Worm (Caenorhabditis elegans) whole organism, young adult: ENCODE data around the gene srb-12.

ENCODE experiments used
- B0019.2 ChIP-seq: fragments of 200-800 bp; sonication (Bioruptor generic); conservative IDR thresholded peaks from 2 replicates; pipeline ENCODE4 v1.3.6; 2022; ENCODE audit warnings: missing genetic modification reagents, missing genetic modification characterization, missing compliant biosample characterization
- B0336.3 ChIP-seq: fragments of 200-800 bp; sonication (Bioruptor generic); IDR thresholded peaks from 2 replicates; pipeline ENCODE4 v1.3.6; 2022; ENCODE audit warnings: missing genetic modification characterization, missing compliant biosample characterization
- F33H1.4 ChIP-seq: fragments of 200-800 bp; sonication (Bioruptor generic); IDR thresholded peaks from 2 replicates; pipeline ENCODE4 v1.3.6; 2022; ENCODE audit warnings: missing genetic modification reagents, missing genetic modification characterization, missing compliant biosample characterization
- F39B2.1 ChIP-seq: fragments of 200-800 bp; sonication (Bioruptor generic); IDR thresholded peaks from 2 replicates; pipeline ENCODE4 v1.3.6; 2022; ENCODE audit warnings: missing genetic modification reagents, missing genetic modification characterization, missing compliant biosample characterization
- K12H6.12 ChIP-seq: fragments of 200-800 bp; sonication (Bioruptor generic); optimal IDR thresholded peaks from 2 replicates; lab custom pipeline; 2018; ENCODE audit warnings: mild to moderate bottlenecking, missing genetic modification characterization, missing compliant biosample characterization
- T07F8.4 ChIP-seq: sonication (generic microtip); optimal IDR thresholded peaks from 2 replicates; lab custom pipeline; 2016; ENCODE audit warnings: mild to moderate bottlenecking, missing genetic modification characterization, moderate library complexity, missing compliant biosample characterization
- Y53G8AR.9 ChIP-seq: fragments of 200-800 bp; sonication (Bioruptor generic); conservative IDR thresholded peaks from 2 replicates; pipeline ENCODE4 v1.3.6; 2022; ENCODE audit warnings: missing genetic modification reagents, missing genetic modification characterization, missing compliant biosample characterization
- Y56A3A.18 ChIP-seq: fragments of 200-800 bp; sonication (Bioruptor generic); IDR thresholded peaks from 2 replicates; pipeline ENCODE4 v1.3.6; 2022; ENCODE audit warnings: missing genetic modification reagents, missing genetic modification characterization, missing compliant biosample characterization
- akir-1 ChIP-seq: fragments of 200-800 bp; sonication (Bioruptor generic); optimal IDR thresholded peaks from 2 replicates; lab custom pipeline; 2018; ENCODE audit warnings: mild to moderate bottlenecking, missing genetic modification characterization, moderate library complexity, missing compliant biosample characterization
- atf-7 ChIP-seq: sonication (generic microtip); optimal IDR thresholded peaks from 2 replicates; lab custom pipeline; 2017; ENCODE audit warnings: mild to moderate bottlenecking, missing genetic modification characterization, missing compliant biosample characterization
- athp-1 ChIP-seq: sonication (generic microtip); optimal IDR thresholded peaks from 2 replicates; lab custom pipeline; 2017; ENCODE audit warnings: mild to moderate bottlenecking, missing genetic modification characterization, missing compliant biosample characterization
- bed-1 ChIP-seq: fragments of 200-800 bp; sonication (Bioruptor generic); IDR thresholded peaks from 2 replicates; pipeline ENCODE4 v1.3.6; 2022; ENCODE audit warnings: missing genetic modification reagents, missing genetic modification characterization, missing compliant biosample characterization
- cebp-1 ChIP-seq, 2 experiments: fragments of 200-800 bp in 1 of 2; sonication (Bioruptor generic) in 1 of 2; sonication (generic microtip) in 1 of 2; IDR thresholded peaks in 1 of 2; optimal IDR thresholded peaks in 1 of 2; 2 replicates each; pipeline versions ENCODE4 v1.3.6 to Lab custom; 2017 to 2022; ENCODE audit warnings: missing compliant biosample characterization in 2 of 2, missing genetic modification characterization in 2 of 2, mild to moderate bottlenecking in 1 of 2, missing genetic modification reagents in 1 of 2, moderate library complexity in 1 of 2
- cebp-2 ChIP-seq: fragments of 200-800 bp; sonication (Bioruptor generic); IDR thresholded peaks from 2 replicates; pipeline ENCODE4 v1.3.6; 2022; ENCODE audit warnings: missing genetic modification characterization, missing compliant biosample characterization
- ceh-100 ChIP-seq: fragments of 200-800 bp; sonication (Bioruptor generic); IDR thresholded peaks from 2 replicates; pipeline ENCODE4 v1.3.6; 2022; ENCODE audit warnings: missing genetic modification reagents, missing genetic modification characterization, missing compliant biosample characterization
- chd-7 ChIP-seq: sonication (generic microtip); optimal IDR thresholded peaks from 2 replicates; lab custom pipeline; 2016; ENCODE audit warnings: mild to moderate bottlenecking, missing genetic modification characterization, moderate library complexity, missing compliant biosample characterization
- dox-1 ChIP-seq: fragments of 200-800 bp; sonication (Bioruptor generic); IDR thresholded peaks from 2 replicates; pipeline ENCODE4 v1.3.6; 2022; ENCODE audit warnings: missing genetic modification reagents, missing genetic modification characterization, missing compliant biosample characterization
- dpl-1 ChIP-seq: fragments of 150-350 bp; optimal IDR thresholded peaks from 2 replicates; lab custom pipeline; 2014; ENCODE audit warnings: missing biosample characterization, missing genetic modification reagents, missing genetic modification characterization
- efl-1 ChIP-seq: fragments of 150-350 bp; optimal IDR thresholded peaks from 2 replicates; lab custom pipeline; 2014; ENCODE audit warnings: missing biosample characterization, missing genetic modification reagents, missing genetic modification characterization
- egl-18 ChIP-seq: fragments of 200-800 bp; sonication (Bioruptor generic); IDR thresholded peaks from 2 replicates; pipeline ENCODE4 v1.3.6; 2022; ENCODE audit warnings: missing genetic modification reagents, missing genetic modification characterization, missing compliant biosample characterization
- egrh-3 ChIP-seq: fragments of 200-800 bp; sonication (Bioruptor generic); IDR thresholded peaks from 2 replicates; pipeline ENCODE4 v1.3.6; 2022; ENCODE audit warnings: missing genetic modification reagents, missing genetic modification characterization, missing compliant biosample characterization
- him-1 ChIP-seq: sonication (generic microtip); optimal IDR thresholded peaks from 2 replicates; lab custom pipeline; 2016; ENCODE audit warnings: missing genotype, missing genetic modification reagents, missing genetic modification characterization, missing compliant biosample characterization
- hsf-1 ChIP-seq: fragments of 200-800 bp; sonication (Bioruptor generic); IDR thresholded peaks from 2 replicates; pipeline ENCODE4 v1.3.6; 2022; ENCODE audit warnings: missing genetic modification reagents, missing genetic modification characterization, missing compliant biosample characterization
- let-607 ChIP-seq, 2 experiments: fragments of 200-800 bp in 1 of 2; sonication (Bioruptor generic) in 1 of 2; sonication (generic microtip) in 1 of 2; optimal IDR thresholded peaks; 2 replicates each; lab custom pipeline; 2016 to 2018; ENCODE audit warnings: mild to moderate bottlenecking in 2 of 2, missing compliant biosample characterization in 2 of 2, missing genetic modification characterization in 2 of 2, moderate library complexity in 2 of 2, missing genotype in 1 of 2
- lin-35 ChIP-seq, 3 experiments: fragments of 150-350 bp in 2 of 3; sonication (generic microtip) in 1 of 3; optimal IDR thresholded peaks; 2 replicates each; lab custom pipeline; 2014 to 2018; ENCODE audit warnings: missing biosample characterization in 3 of 3, missing genetic modification characterization in 3 of 3, missing genetic modification reagents in 3 of 3
- lsl-1 ChIP-seq: fragments of 200-800 bp; sonication (Bioruptor generic); optimal IDR thresholded peaks from 2 replicates; lab custom pipeline; 2018; ENCODE audit warnings: mild to moderate bottlenecking, missing genetic modification characterization, moderate library complexity, missing compliant biosample characterization
- madf-3 ChIP-seq: fragments of 200-800 bp; sonication (Bioruptor generic); IDR thresholded peaks from 2 replicates; pipeline ENCODE4 v1.3.6; 2022; ENCODE audit warnings: missing genetic modification reagents, missing genetic modification characterization, missing compliant biosample characterization
- mcd-1 ChIP-seq: fragments of 200-800 bp; sonication (Bioruptor generic); IDR thresholded peaks from 2 replicates; pipeline ENCODE4 v1.3.6; 2022; ENCODE audit warnings: missing genetic modification reagents, missing genetic modification characterization, missing compliant biosample characterization
- mes-4 ChIP-seq: sonication (generic microtip); optimal IDR thresholded peaks from 2 replicates; lab custom pipeline; 2016; ENCODE audit warnings: missing genotype, missing genetic modification characterization, missing compliant biosample characterization
- nhr-120 ChIP-seq: fragments of 200-800 bp; sonication (Bioruptor generic); IDR thresholded peaks from 2 replicates; pipeline ENCODE4 v1.3.6; 2022; ENCODE audit warnings: missing genetic modification characterization, missing compliant biosample characterization
- nhr-179 ChIP-seq: sonication (generic microtip); optimal IDR thresholded peaks from 2 replicates; lab custom pipeline; 2016; ENCODE audit warnings: mild to moderate bottlenecking, missing genetic modification characterization, missing compliant biosample characterization
- nhr-27 ChIP-seq: fragments of 200-800 bp; sonication (Bioruptor generic); optimal IDR thresholded peaks from 2 replicates; lab custom pipeline; 2018; ENCODE audit warnings: mild to moderate bottlenecking, missing genetic modification characterization, moderate library complexity, missing compliant biosample characterization
- nhr-80 ChIP-seq: sonication (generic microtip); optimal IDR thresholded peaks from 2 replicates; lab custom pipeline; 2016; ENCODE audit warnings: missing genetic modification characterization, missing compliant biosample characterization
- repo-1 ChIP-seq: sonication (generic microtip); optimal IDR thresholded peaks from 2 replicates; lab custom pipeline; 2017; ENCODE audit warnings: mild to moderate bottlenecking, missing genetic modification characterization, missing compliant biosample characterization
- sptf-2 ChIP-seq: fragments of 200-800 bp; sonication (Bioruptor generic); optimal IDR thresholded peaks from 2 replicates; lab custom pipeline; 2018; ENCODE audit warnings: mild to moderate bottlenecking, missing genetic modification characterization, missing compliant biosample characterization
- unc-62 ChIP-seq: fragments of 150-350 bp; optimal IDR thresholded peaks from 2 replicates; lab custom pipeline; 2014; ENCODE audit warnings: missing biosample characterization, missing genetic modification reagents, missing genetic modification characterization
- xnd-1 ChIP-seq: sonication (generic microtip); optimal IDR thresholded peaks from 2 replicates; lab custom pipeline; 2016; ENCODE audit warnings: missing genotype, missing genetic modification reagents, missing genetic modification characterization, missing compliant biosample characterization
- zfh-2 ChIP-seq: fragments of 200-800 bp; sonication (Bioruptor generic); conservative IDR thresholded peaks from 2 replicates; pipeline ENCODE4 v1.3.6; 2022; ENCODE audit warnings: missing genetic modification reagents, missing genetic modification characterization, missing compliant biosample characterization
- ztf-18 ChIP-seq: sonication (generic microtip); optimal IDR thresholded peaks from 2 replicates; lab custom pipeline; 2016; ENCODE audit warnings: missing genotype, mild to moderate bottlenecking, missing genetic modification characterization, missing compliant biosample characterization
- ztf-22 ChIP-seq: fragments of 200-800 bp; sonication (Bioruptor generic); optimal IDR thresholded peaks from 2 replicates; lab custom pipeline; 2018; ENCODE audit warnings: mild to moderate bottlenecking, missing genetic modification characterization, moderate library complexity, missing compliant biosample characterization

The srb-12 gene

ce11 chrII:5187469-5187868 lies 33.0 kb upstream of the srb-12 start, which contains the start of gene crh-2:
Gene crh-2, minus strand, starts transcription at chrII:5187569.
- TF ChIP-seq repo-1 (tag; lab: Kevin White, UChicago) (no peak), akir-1 (no peak), F39B2.1 (GFP tag; lab: Robert Waterston, UW) (no peak), mes-4 (tag; lab: Kevin White, UChicago) (no peak), Y53G8AR.9 (GFP tag; lab: Robert Waterston, UW) (no peak), egrh-3 (GFP tag; lab: Robert Waterston, UW) (no peak), athp-1 (tag; lab: Kevin White, UChicago) (no peak), chd-7 (tag; lab: Kevin White, UChicago) (no peak)
- TF ChIP-seq, all 124 proteins: peak for 0

- TF ChIP-seq nhr-80 (tag; lab: Kevin White, UChicago) (peak; percentile 40), nhr-120 (GFP tag; lab: Robert Waterston, UW) (no peak)
These were observed 32.4 kb upstream of the srb-12 start for ce11 chrII:5186870-5187269.

- peak; percentile 90 for TF ChIP-seq nhr-80 (tag; lab: Kevin White, UChicago)
- TF ChIP-seq unc-62 (GFP tag; lab: Kevin White, UChicago): peak; percentile 30
- no peak for TF ChIP-seq F33H1.4 (GFP tag; lab: Robert Waterston, UW)
- no peak for TF ChIP-seq him-1 (tag; lab: Kevin White, UChicago)
- TF ChIP-seq B0336.3 (GFP tag; lab: Robert Waterston, UW): peak; percentile 30; the same call in 1 of the 2 replicates
- TF ChIP-seq mcd-1 (GFP tag; lab: Robert Waterston, UW): 0 out of 2 replicates have a peak, but pooled peaks have one; percentile 5
- peak; percentile 44 for TF ChIP-seq ztf-22 (GFP tag; lab: Kevin White, UChicago)
- no peak for TF ChIP-seq egl-18
These were observed 31.6 kb upstream of the srb-12 start for ce11 chrII:5185955-5186539.

- no peak for TF ChIP-seq nhr-27
- TF ChIP-seq let-607 (tag; optimal IDR thresholded peaks at IDR 0.05; lab: Kevin White, UChicago): peak in 1 of 2 experiments; percentile 8
- TF ChIP-seq B0019.2: no peak
- no peak for TF ChIP-seq T07F8.4 (tag; lab: Kevin White, UChicago)
- TF ChIP-seq ceh-100 (GFP tag; lab: Robert Waterston, UW): no peak
- TF ChIP-seq zfh-2 (GFP tag; lab: Robert Waterston, UW): no peak
- no peak for TF ChIP-seq nhr-179 (tag; lab: Kevin White, UChicago)
- TF ChIP-seq Y56A3A.18 (GFP tag; lab: Robert Waterston, UW): no peak
- no peak for TF ChIP-seq efl-1
- peak; percentile 83 for TF ChIP-seq ztf-22 (GFP tag; lab: Kevin White, UChicago)
- TF ChIP-seq cebp-2: no peak
- TF ChIP-seq ztf-18 (tag; lab: Kevin White, UChicago): no peak
- TF ChIP-seq xnd-1 (tag; lab: Kevin White, UChicago): no peak
- peak; percentile 77 for TF ChIP-seq atf-7
- TF ChIP-seq cebp-1 (GFP tag; IDR thresholded peaks at IDR 0.05; lab: Robert Waterston, UW): 0 out of 2 replicates have a peak, but pooled peaks have one; percentile 51
- TF ChIP-seq cebp-1 (tag; optimal IDR thresholded peaks at IDR 0.05; lab: Kevin White, UChicago): peak; percentile 30
- TF ChIP-seq bed-1: no peak
- no peak for TF ChIP-seq lsl-1
- no peak for TF ChIP-seq lin-35 (GFP tag; optimal IDR thresholded peaks at IDR 0.05; lab: Kevin White, UChicago)
- TF ChIP-seq chd-7 (tag; lab: Kevin White, UChicago): no peak
- TF ChIP-seq nhr-80 (tag; lab: Kevin White, UChicago): peak; percentile 71
- no peak for TF ChIP-seq dox-1 (GFP tag; lab: Robert Waterston, UW)
- TF ChIP-seq K12H6.12 (tag; lab: Kevin White, UChicago): no peak
- TF ChIP-seq sptf-2 (GFP tag; lab: Kevin White, UChicago): no peak
- no peak for TF ChIP-seq dpl-1 (GFP tag; lab: Kevin White, UChicago)
- no peak for TF ChIP-seq hsf-1
- no peak for TF ChIP-seq nhr-120 (GFP tag; lab: Robert Waterston, UW)
- no peak for TF ChIP-seq madf-3 (GFP tag; lab: Robert Waterston, UW)
These were observed 30.5 kb upstream of the srb-12 start for ce11 chrII:5184661-5185545.
